Worm (Caenorhabditis elegans) whole organism, L4/young adult: ENCODE measurements around the gene B0416.4.

Source experiments
- W03F9.2 ChIP-seq: fragments of 150-350 bp; optimal IDR thresholded peaks from 2 replicates; lab custom pipeline; 2014; ENCODE audit warnings: missing biosample characterization, missing genetic modification characterization
- dao-5 ChIP-seq: sonication (generic microtip); optimal IDR thresholded peaks from 2 replicates; lab custom pipeline; 2016; ENCODE audit warnings: missing genotype, missing genetic modification characterization, moderate library complexity, missing compliant biosample characterization
- him-1 ChIP-seq: sonication (generic microtip); optimal IDR thresholded peaks from 2 replicates; lab custom pipeline; 2016; ENCODE audit warnings: missing genotype, missing genetic modification reagents, missing genetic modification characterization, missing compliant biosample characterization

B0416.4 gene

ce11 chrX:9259552-9259951, 19.2 kb upstream of the B0416.4 start, which contains the start of gene F18G5.1:
Gene F18G5.1, plus strand, starts transcription at chrX:9259852.
- TF ChIP-seq him-1 (no peak), dao-5 (tag; lab: Kevin White, UChicago) (no peak), W03F9.2 (tag; lab: Kevin White, UChicago) (no peak)

ce11 chrX:9261626-9262189, 17.0 kb upstream of the B0416.4 start:
- TF ChIP-seq him-1 (no peak), W03F9.2 (tag; lab: Kevin White, UChicago) (no peak), dao-5 (tag; lab: Kevin White, UChicago) (no peak)

- no peak for TF ChIP-seq him-1
These were observed 14.5 kb upstream of the B0416.4 start, which contains the start of gene F18G5.6 for ce11 chrX:9264231-9264630. Gene F18G5.6, minus strand, starts transcription at chrX:9264331.

- no peak for TF ChIP-seq dao-5 (tag; lab: Kevin White, UChicago)
- TF ChIP-seq him-1: no peak
- no peak for TF ChIP-seq W03F9.2 (tag; lab: Kevin White, UChicago)
These were observed 14.1 kb upstream of the B0416.4 start for ce11 chrX:9264636-9265035.

ce11 chrX:9266512-9266911, 12.2 kb upstream of the B0416.4 start:
- TF ChIP-seq dao-5 (tag; lab: Kevin White, UChicago): no peak
- no peak for TF ChIP-seq him-1
- no peak for TF ChIP-seq W03F9.2 (tag; lab: Kevin White, UChicago)

- TF ChIP-seq him-1: no peak
- TF ChIP-seq dao-5 (tag; lab: Kevin White, UChicago): no peak
- TF ChIP-seq W03F9.2 (tag; lab: Kevin White, UChicago): no peak
These were observed 10.4 kb upstream of the B0416.4 start for ce11 chrX:9268373-9268772.

ce11 chrX:9270753-9271152, 8.0 kb upstream of the B0416.4 start, which contains the start of gene B0416.5:
Gene B0416.5, minus strand, starts transcription at chrX:9270853.
- TF ChIP-seq him-1 (no peak), W03F9.2 (tag; lab: Kevin White, UChicago) (no peak), dao-5 (tag; lab: Kevin White, UChicago) (no peak)

ce11 chrX:9271886-9272285, 6.9 kb upstream of the B0416.4 start:
- TF ChIP-seq W03F9.2 (tag; lab: Kevin White, UChicago) (no peak), him-1 (no peak), dao-5 (tag; lab: Kevin White, UChicago) (no peak)

- TF ChIP-seq W03F9.2 (tag; lab: Kevin White, UChicago) (no peak), him-1 (no peak), dao-5 (tag; lab: Kevin White, UChicago) (no peak)
These were observed 4.2 kb upstream of the B0416.4 start, which contains the start of gene B0416.10 for ce11 chrX:9274574-9274973. Gene B0416.10, minus strand, starts transcription at chrX:9274674.

- TF ChIP-seq him-1: no peak
- no peak for TF ChIP-seq dao-5 (tag; lab: Kevin White, UChicago)
- TF ChIP-seq W03F9.2 (tag; lab: Kevin White, UChicago): no peak
These were observed 4.3 kb downstream of the B0416.4 start, which contains the start of gene B0416.11 for ce11 chrX:9283026-9283425. Gene B0416.11, minus strand, starts transcription at chrX:9283126.

- TF ChIP-seq him-1 (no peak), W03F9.2 (tag; lab: Kevin White, UChicago) (no peak), dao-5 (tag; lab: Kevin White, UChicago) (no peak)
These were observed 12.6 kb downstream of the B0416.4 start, which contains the start of gene B0416.3 for ce11 chrX:9291345-9291744. Gene B0416.3, plus strand, starts transcription at chrX:9291645.

- TF ChIP-seq W03F9.2 (tag; lab: Kevin White, UChicago) (no peak), dao-5 (tag; lab: Kevin White, UChicago) (no peak), him-1 (no peak)
These were observed 16.7 kb downstream of the B0416.4 start for ce11 chrX:9295471-9295870.

ce11 chrX:9296591-9296990, 17.8 kb downstream of the B0416.4 start, which contains the start of gene gly-13:
Gene gly-13, minus strand, starts transcription at chrX:9296622.
- no peak for TF ChIP-seq dao-5 (tag; lab: Kevin White, UChicago)
- no peak for TF ChIP-seq W03F9.2 (tag; lab: Kevin White, UChicago)
- TF ChIP-seq him-1: no peak

- no peak for TF ChIP-seq W03F9.2 (tag; lab: Kevin White, UChicago)
- TF ChIP-seq him-1: no peak
- TF ChIP-seq dao-5 (tag; lab: Kevin White, UChicago): no peak
These were observed 19.1 kb downstream of the B0416.4 start, which contains the start of gene B0416.7 for ce11 chrX:9297834-9298233. Gene B0416.7, minus strand, starts transcription at chrX:9297934.

ce11 chrX:9298846-9299245, 20.1 kb downstream of the B0416.4 start, which contains the start of gene B0416.2:
Gene B0416.2, plus strand, starts transcription at chrX:9299146.
- TF ChIP-seq dao-5 (tag; lab: Kevin White, UChicago): no peak
- no peak for TF ChIP-seq him-1
- no peak for TF ChIP-seq W03F9.2 (tag; lab: Kevin White, UChicago)
